Fruit fly (Drosophila melanogaster) whole organism, embryonic: ENCODE measurements around the gene Ufsp2.

Source experiments
- Bdp1 ChIP-seq: fragments of 200-800 bp; sonication (Bioruptor generic); optimal IDR thresholded peaks from 3 replicates; lab custom pipeline; 2016; ENCODE audit warnings: missing biosample characterization, missing genetic modification characterization
- Bgb ChIP-seq: fragments of 200-800 bp; sonication (Bioruptor generic); IDR thresholded peaks from 2 replicates; pipeline ENCODE4 v1.3.6; 2022; ENCODE audit warnings: missing biosample characterization, missing genetic modification characterization; ENCODE audit not compliant: partially characterized antibody
- C15 ChIP-seq: fragments of 200-800 bp; sonication (Bioruptor generic); IDR thresholded peaks from 3 replicates; pipeline ENCODE4 v1.3.6; 2022; ENCODE audit warnings: missing biosample characterization, missing genetic modification characterization
- CG10431 ChIP-seq: fragments of 200-800 bp; sonication (Bioruptor generic); optimal IDR thresholded peaks from 3 replicates; lab custom pipeline; 2018; ENCODE audit warnings: missing biosample characterization, mild to moderate bottlenecking, missing genetic modification characterization
- CG10462 ChIP-seq: fragments of 200-800 bp; sonication (Bioruptor generic); optimal IDR thresholded peaks from 2 replicates; lab custom pipeline; 2016; ENCODE audit warnings: missing biosample characterization, missing genetic modification characterization
- CG11247 ChIP-seq: fragments of 200-800 bp; sonication (Bioruptor generic); IDR thresholded peaks from 2 replicates; pipeline ENCODE4 v1.3.6; 2022; ENCODE audit warnings: missing biosample characterization, missing genetic modification characterization
- CG13296 ChIP-seq: fragments of 200-800 bp; sonication (Bioruptor generic); optimal IDR thresholded peaks from 3 replicates; lab custom pipeline; 2018; ENCODE audit warnings: missing biosample characterization, mild to moderate bottlenecking, missing genetic modification characterization
- CG14050 ChIP-seq: fragments of 200-800 bp; sonication (Bioruptor generic); IDR thresholded peaks from 3 replicates; pipeline ENCODE4 v1.3.6; 2022; ENCODE audit warnings: missing biosample characterization, missing genetic modification characterization
- CG15269 ChIP-seq: fragments of 200-800 bp; sonication (Bioruptor generic); optimal IDR thresholded peaks from 2 replicates; lab custom pipeline; 2018; ENCODE audit warnings: missing biosample characterization, mild to moderate bottlenecking, missing genetic modification characterization, moderate library complexity
- CG15601 ChIP-seq: fragments of 200-800 bp; sonication (Bioruptor generic); optimal IDR thresholded peaks from 3 replicates; lab custom pipeline; 2019; ENCODE audit warnings: missing biosample characterization, mild to moderate bottlenecking, missing genetic modification characterization, moderate library complexity
- CG15696 ChIP-seq: fragments of 200-800 bp; sonication (Bioruptor generic); optimal IDR thresholded peaks from 2 replicates; lab custom pipeline; 2019; ENCODE audit warnings: missing biosample characterization, mild to moderate bottlenecking, missing genetic modification characterization, moderate library complexity
- CG17568 ChIP-seq: fragments of 200-800 bp; sonication (Bioruptor generic); optimal IDR thresholded peaks from 2 replicates; lab custom pipeline; 2018; ENCODE audit warnings: missing biosample characterization, mild to moderate bottlenecking, missing genetic modification characterization, moderate library complexity
- CG18011 ChIP-seq: fragments of 200-800 bp; sonication (Bioruptor generic); optimal IDR thresholded peaks from 2 replicates; lab custom pipeline; 2017; ENCODE audit warnings: missing biosample characterization, missing genetic modification characterization, mild to moderate bottlenecking, moderate library complexity, missing genotype
- CG2889 ChIP-seq: fragments of 200-800 bp; sonication (Bioruptor generic); IDR thresholded peaks from 3 replicates; pipeline ENCODE4 v1.3.6; 2022; ENCODE audit warnings: missing biosample characterization, missing genetic modification characterization
- CG30020 ChIP-seq: fragments of 200-800 bp; optimal IDR thresholded peaks from 2 replicates; lab custom pipeline; 2019; ENCODE audit warnings: missing biosample characterization, mild to moderate bottlenecking, missing genetic modification characterization, moderate library complexity
- CG30403 ChIP-seq: fragments of 200-800 bp; sonication (Bioruptor generic); optimal IDR thresholded peaks from 3 replicates; lab custom pipeline; 2016; ENCODE audit warnings: missing biosample characterization, missing genetic modification characterization
- CG3065 ChIP-seq: fragments of 200-800 bp; sonication (Bioruptor generic); optimal IDR thresholded peaks from 2 replicates; lab custom pipeline; 2016; ENCODE audit warnings: missing biosample characterization, missing genetic modification characterization
- CG31224 ChIP-seq: fragments of 200-800 bp; sonication (Bioruptor generic); IDR thresholded peaks from 2 replicates; pipeline ENCODE4 v1.3.6; 2022; ENCODE audit warnings: missing biosample characterization, missing genetic modification characterization
- CG3281 ChIP-seq: fragments of 200-800 bp; sonication (Bioruptor generic); optimal IDR thresholded peaks from 3 replicates; lab custom pipeline; 2017; ENCODE audit warnings: missing biosample characterization, mild to moderate bottlenecking, missing genetic modification characterization
- CG6654 ChIP-seq: fragments of 200-800 bp; sonication (Bioruptor generic); optimal IDR thresholded peaks from 2 replicates; lab custom pipeline; 2017; ENCODE audit warnings: missing biosample characterization, mild to moderate bottlenecking, missing genetic modification characterization
- CG6689 ChIP-seq: fragments of 200-800 bp; sonication (Bioruptor generic); IDR thresholded peaks from 2 replicates; pipeline ENCODE4 v1.3.6; 2022; ENCODE audit warnings: missing biosample characterization, missing genetic modification characterization
- CG8089 ChIP-seq: fragments of 200-800 bp; sonication (Bioruptor generic); optimal IDR thresholded peaks from 3 replicates; lab custom pipeline; 2016; ENCODE audit warnings: missing biosample characterization, missing genetic modification characterization
- CG8478 ChIP-seq: fragments of >200 bp; optimal IDR thresholded peaks from 2 replicates; lab custom pipeline; 2018
- CG9817 ChIP-seq: fragments of 200-800 bp; sonication (Bioruptor generic); optimal IDR thresholded peaks from 2 replicates; lab custom pipeline; 2018; ENCODE audit warnings: missing biosample characterization, mild to moderate bottlenecking, missing genetic modification characterization, moderate library complexity
- Chrac-16 ChIP-seq: fragments of 200-800 bp; sonication (Bioruptor generic); optimal IDR thresholded peaks from 3 replicates; lab custom pipeline; 2016; ENCODE audit warnings: missing biosample characterization, missing genetic modification characterization
- D19B ChIP-seq: fragments of 200-800 bp; sonication (Bioruptor generic); optimal IDR thresholded peaks from 2 replicates; lab custom pipeline; 2017; ENCODE audit warnings: missing biosample characterization, mild to moderate bottlenecking, missing genetic modification characterization
- Hey ChIP-seq: fragments of 200-800 bp; sonication (Bioruptor generic); optimal IDR thresholded peaks from 3 replicates; lab custom pipeline; 2018; ENCODE audit warnings: missing biosample characterization, mild to moderate bottlenecking, missing genetic modification characterization
- Hr3 ChIP-seq: fragments of 200-800 bp; sonication (Bioruptor generic); optimal IDR thresholded peaks from 3 replicates; lab custom pipeline; 2016; ENCODE audit warnings: missing biosample characterization, missing genetic modification characterization
- Opbp ChIP-seq: fragments of 200-800 bp; sonication (Bioruptor generic); IDR thresholded peaks from 3 replicates; pipeline ENCODE4 v1.3.6; 2022; ENCODE audit warnings: missing biosample characterization, missing genetic modification characterization; ENCODE audit not compliant: partially characterized antibody
- Poxn ChIP-seq: fragments of 200-800 bp; sonication (Bioruptor generic); IDR thresholded peaks from 2 replicates; pipeline ENCODE4 v1.3.6; 2022; ENCODE audit warnings: missing biosample characterization, missing genetic modification characterization
- Xbp1 ChIP-seq: fragments of 200-800 bp; sonication (Bioruptor generic); optimal IDR thresholded peaks from 3 replicates; lab custom pipeline; 2016; ENCODE audit warnings: missing biosample characterization, mild to moderate bottlenecking, missing genetic modification characterization
- az2 ChIP-seq: fragments of 200-800 bp; sonication (Bioruptor generic); optimal IDR thresholded peaks from 3 replicates; lab custom pipeline; 2016; ENCODE audit warnings: missing biosample characterization, missing genetic modification characterization
- disco-r ChIP-seq: fragments of 200-800 bp; sonication (Bioruptor generic); optimal IDR thresholded peaks from 2 replicates; lab custom pipeline; 2016; ENCODE audit warnings: missing biosample characterization, missing genetic modification characterization
- dysf ChIP-seq: fragments of 200-800 bp; sonication (Bioruptor generic); IDR thresholded peaks from 3 replicates; pipeline ENCODE4 v1.3.6; 2022; ENCODE audit warnings: missing biosample characterization, missing genetic modification characterization
- gt ChIP-seq: fragments of 200-800 bp; sonication (Bioruptor generic); IDR thresholded peaks from 2 replicates; pipeline ENCODE4 v1.3.6; 2022; ENCODE audit warnings: missing biosample characterization, missing genetic modification characterization
- her ChIP-seq: fragments of 200-800 bp; sonication (Bioruptor generic); optimal IDR thresholded peaks from 2 replicates; lab custom pipeline; 2016; ENCODE audit warnings: missing biosample characterization, missing genetic modification characterization
- inv ChIP-seq: fragments of 200-800 bp; sonication (Bioruptor generic); IDR thresholded peaks from 2 replicates; pipeline ENCODE4 v1.3.6; 2022; ENCODE audit warnings: missing biosample characterization, missing genetic modification characterization; ENCODE audit not compliant: partially characterized antibody
- jumu ChIP-seq: fragments of 200-800 bp; sonication (Bioruptor generic); optimal IDR thresholded peaks from 3 replicates; lab custom pipeline; 2016; ENCODE audit warnings: missing biosample characterization, missing genetic modification characterization
- maf-S ChIP-seq: fragments of 200-800 bp; sonication (Bioruptor generic); optimal IDR thresholded peaks from 2 replicates; lab custom pipeline; 2016; ENCODE audit warnings: missing biosample characterization, missing genetic modification characterization
- nom ChIP-seq: fragments of 200-800 bp; sonication (Bioruptor generic); optimal IDR thresholded peaks from 2 replicates; lab custom pipeline; 2017; ENCODE audit warnings: missing biosample characterization, missing genetic modification characterization, mild to moderate bottlenecking, moderate library complexity, missing genetic modification reagents
- oc ChIP-seq: fragments of 200-800 bp; sonication (Bioruptor generic); optimal IDR thresholded peaks from 2 replicates; lab custom pipeline; 2018; ENCODE audit warnings: missing biosample characterization, mild to moderate bottlenecking, missing genetic modification characterization, moderate library complexity
- onecut ChIP-seq: fragments of 200-800 bp; sonication (Bioruptor generic); IDR thresholded peaks from 2 replicates; pipeline ENCODE4 v1.3.6; 2022; ENCODE audit warnings: missing biosample characterization, missing genetic modification characterization
- pnt ChIP-seq: fragments of 200-800 bp; sonication (Bioruptor generic); optimal IDR thresholded peaks from 3 replicates; lab custom pipeline; 2016; ENCODE audit warnings: missing biosample characterization, missing genetic modification characterization
- pum ChIP-seq: fragments of 200-800 bp; sonication (Bioruptor generic); optimal IDR thresholded peaks from 2 replicates; lab custom pipeline; 2016; ENCODE audit warnings: missing biosample characterization, missing genetic modification characterization
- slp2 ChIP-seq: fragments of 200-800 bp; sonication (Bioruptor generic); optimal IDR thresholded peaks from 2 replicates; lab custom pipeline; 2016; ENCODE audit warnings: missing biosample characterization, missing genetic modification characterization
- sqz ChIP-seq: fragments of 200-800 bp; sonication (Bioruptor generic); optimal IDR thresholded peaks from 3 replicates; lab custom pipeline; 2018; ENCODE audit warnings: missing biosample characterization, mild to moderate bottlenecking, missing genetic modification characterization
- tap ChIP-seq: fragments of 200-800 bp; optimal IDR thresholded peaks from 3 replicates; lab custom pipeline; 2019; ENCODE audit warnings: missing biosample characterization, mild to moderate bottlenecking, missing genetic modification characterization, moderate library complexity
- tgo ChIP-seq: fragments of 200-800 bp; sonication (Bioruptor generic); IDR thresholded peaks from 3 replicates; pipeline ENCODE4 v1.3.6; 2022; ENCODE audit warnings: missing biosample characterization, missing genetic modification characterization
- zen2 ChIP-seq: fragments of 200-800 bp; sonication (Bioruptor generic); IDR thresholded peaks from 3 replicates; pipeline ENCODE4 v1.3.6; 2022; ENCODE audit warnings: missing biosample characterization, missing genetic modification characterization; ENCODE audit not compliant: partially characterized antibody

Gene Ufsp2

dm6 chr3L:15587445-15588381 is 11.3 kb downstream of the Ufsp2 start, which contains the start of gene CG7656 (continued):
- TF ChIP-seq Bdp1 (GFP tag; lab: Kevin White, UChicago) (peak; percentile 64), CG6654 (GFP tag; lab: Kevin White, UChicago) (no peak), Poxn (GFP tag; lab: Robert Waterston, UW) (no peak), Bgb (GFP tag; lab: Robert Waterston, UW) (peak; percentile 16; the same call in 1 of the 2 replicates), tgo (GFP tag; lab: Robert Waterston, UW) (no peak), CG14050 (peak; percentile 25; the same call in 2 of the 3 replicates), CG6689 (GFP tag; lab: Robert Waterston, UW) (peak; percentile 100), oc (tag; lab: Kevin White, UChicago) (no peak), inv (GFP tag; lab: Robert Waterston, UW) (no peak), Hr3 (GFP tag; lab: Kevin White, UChicago) (peak; percentile 45), sqz (GFP tag; lab: Kevin White, UChicago) (no peak), tap (no peak), CG8478 (lab: Kevin White, UChicago) (no peak), CG11247 (peak; percentile 74), CG2889 (GFP tag; lab: Robert Waterston, UW) (0 out of 3 replicates have a peak, but pooled peaks have one; percentile 47), gt (no peak; the same call in 1 of the 2 replicates), CG10462 (peak; percentile 33), maf-S (peak; percentile 68), slp2 (GFP tag; lab: Kevin White, UChicago) (peak; percentile 46), CG31224 (GFP tag; lab: Robert Waterston, UW) (peak; percentile 54; the same call in 1 of the 2 replicates), dysf (GFP tag; lab: Robert Waterston, UW) (peak; percentile 52; the same call in 2 of the 3 replicates), CG3281 (GFP tag; lab: Kevin White, UChicago) (peak; percentile 96), zen2 (no peak), D19B (GFP tag; lab: Kevin White, UChicago) (no peak), nom (GFP tag; lab: Kevin White, UChicago) (no peak), onecut (GFP tag; lab: Robert Waterston, UW) (peak; percentile 11; the same call in 1 of the 2 replicates), Xbp1 (GFP tag; lab: Kevin White, UChicago) (peak; percentile 86), jumu (GFP tag; lab: Kevin White, UChicago) (peak; percentile 78), CG15696 (tag; lab: Kevin White, UChicago) (peak; percentile 37), CG9817 (tag; lab: Kevin White, UChicago) (peak; percentile 49), CG30403 (GFP tag; lab: Kevin White, UChicago) (peak; percentile 75), CG15269 (peak; percentile 20), C15 (no peak), Hey (tag; lab: Kevin White, UChicago) (no peak), pnt (GFP tag; lab: Kevin White, UChicago) (peak; percentile 80), CG3065 (GFP tag; lab: Kevin White, UChicago) (no peak), disco-r (GFP tag; lab: Kevin White, UChicago) (no peak), pum (GFP tag; lab: Kevin White, UChicago) (peak; percentile 84), Opbp (GFP tag; lab: Robert Waterston, UW) (no peak), CG13296 (GFP tag; lab: Kevin White, UChicago) (no peak), CG30020 (no peak), CG17568 (GFP tag; lab: Kevin White, UChicago) (no peak), CG10431 (GFP tag; lab: Kevin White, UChicago) (no peak), her (peak; percentile 76), CG18011 (GFP tag; lab: Kevin White, UChicago) (peak; percentile 40), CG15601 (tag; lab: Kevin White, UChicago) (no peak), az2 (GFP tag; lab: Kevin White, UChicago) (peak; percentile 41), CG8089 (GFP tag; lab: Kevin White, UChicago) (peak; percentile 59), Chrac-16 (GFP tag; lab: Kevin White, UChicago) (peak; percentile 79)
